Worm (Caenorhabditis elegans) whole organism, young adult: ENCODE results near the gene F26F4.5.

Experiments
- B0336.3 ChIP-seq: fragments of 200-800 bp; sonication (Bioruptor generic); IDR thresholded peaks from 2 replicates; pipeline ENCODE4 v1.3.6; 2022; ENCODE audit warnings: missing genetic modification characterization, missing compliant biosample characterization
- F10E7.11 ChIP-seq: sonication (generic microtip); optimal IDR thresholded peaks from 2 replicates; lab custom pipeline; 2017; ENCODE audit warnings: mild to moderate bottlenecking, missing genetic modification characterization, moderate library complexity, missing compliant biosample characterization
- F57A8.1 ChIP-seq: fragments of 200-800 bp; sonication (Bioruptor generic); optimal IDR thresholded peaks from 2 replicates; lab custom pipeline; 2018; ENCODE audit warnings: mild to moderate bottlenecking, missing genetic modification characterization, moderate library complexity, missing compliant biosample characterization
- K11D2.4 ChIP-seq: fragments of 200-800 bp; sonication (Bioruptor generic); IDR thresholded peaks from 2 replicates; pipeline ENCODE4 v1.3.6; 2022; ENCODE audit warnings: missing genetic modification reagents, missing genetic modification characterization, missing compliant biosample characterization
- T26A5.8 ChIP-seq: sonication (generic microtip); optimal IDR thresholded peaks from 2 replicates; lab custom pipeline; 2016; ENCODE audit warnings: missing genetic modification characterization, missing compliant biosample characterization
- Y53F4B.3 ChIP-seq: fragments of 200-800 bp; sonication (Bioruptor generic); IDR thresholded peaks from 2 replicates; pipeline ENCODE4 v1.3.6; 2022; ENCODE audit warnings: missing genetic modification reagents, missing genetic modification characterization, missing compliant biosample characterization
- Y56A3A.18 ChIP-seq: fragments of 200-800 bp; sonication (Bioruptor generic); IDR thresholded peaks from 2 replicates; pipeline ENCODE4 v1.3.6; 2022; ENCODE audit warnings: missing genetic modification reagents, missing genetic modification characterization, missing compliant biosample characterization
- Y67H2A.10 ChIP-seq: fragments of 200-800 bp; sonication (Bioruptor generic); conservative IDR thresholded peaks from 2 replicates; pipeline ENCODE4 v1.3.6; 2022; ENCODE audit warnings: missing genetic modification reagents, missing genetic modification characterization, missing compliant biosample characterization
- Y95B8A.8 ChIP-seq: fragments of 200-800 bp; sonication (Bioruptor generic); IDR thresholded peaks from 2 replicates; pipeline ENCODE4 v1.3.6; 2022; ENCODE audit warnings: missing genetic modification reagents, missing genetic modification characterization, missing compliant biosample characterization
- attf-3 ChIP-seq: fragments of 200-800 bp; sonication (Bioruptor generic); conservative IDR thresholded peaks from 2 replicates; pipeline ENCODE4 v1.3.6; 2022; ENCODE audit warnings: missing genetic modification reagents, missing genetic modification characterization, missing compliant biosample characterization
- attf-5 ChIP-seq: fragments of 200-800 bp; sonication (Bioruptor generic); optimal IDR thresholded peaks from 2 replicates; lab custom pipeline; 2018; ENCODE audit warnings: mild to moderate bottlenecking, missing genetic modification characterization, missing compliant biosample characterization
- cebp-1 ChIP-seq, 2 experiments: fragments of 200-800 bp in 1 of 2; sonication (Bioruptor generic) in 1 of 2; sonication (generic microtip) in 1 of 2; IDR thresholded peaks in 1 of 2; optimal IDR thresholded peaks in 1 of 2; 2 replicates each; pipeline versions ENCODE4 v1.3.6 to Lab custom; 2017 to 2022; ENCODE audit warnings: missing compliant biosample characterization in 2 of 2, missing genetic modification characterization in 2 of 2, mild to moderate bottlenecking in 1 of 2, missing genetic modification reagents in 1 of 2, moderate library complexity in 1 of 2
- ceh-27 ChIP-seq: fragments of 200-800 bp; sonication (Bioruptor generic); optimal IDR thresholded peaks from 2 replicates; lab custom pipeline; 2018; ENCODE audit warnings: mild to moderate bottlenecking, missing genetic modification characterization, moderate library complexity, missing compliant biosample characterization
- ceh-58 ChIP-seq: fragments of 200-800 bp; sonication (Bioruptor generic); IDR thresholded peaks from 2 replicates; pipeline ENCODE4 v1.3.6; 2022; ENCODE audit warnings: missing genetic modification characterization, missing compliant biosample characterization
- die-1 ChIP-seq: sonication (generic microtip); optimal IDR thresholded peaks from 2 replicates; lab custom pipeline; 2016; ENCODE audit warnings: missing genotype, mild to moderate bottlenecking, missing genetic modification characterization, missing compliant biosample characterization
- dpl-1 ChIP-seq: fragments of 150-350 bp; optimal IDR thresholded peaks from 2 replicates; lab custom pipeline; 2014; ENCODE audit warnings: missing biosample characterization, missing genetic modification reagents, missing genetic modification characterization
- efl-1 ChIP-seq: fragments of 150-350 bp; optimal IDR thresholded peaks from 2 replicates; lab custom pipeline; 2014; ENCODE audit warnings: missing biosample characterization, missing genetic modification reagents, missing genetic modification characterization
- fkh-3 ChIP-seq: sonication (generic microtip); optimal IDR thresholded peaks from 2 replicates; lab custom pipeline; 2016; ENCODE audit warnings: mild to moderate bottlenecking, missing genetic modification characterization, missing compliant biosample characterization
- hmg-1.2 ChIP-seq: fragments of 200-800 bp; sonication (Bioruptor generic); IDR thresholded peaks from 2 replicates; pipeline ENCODE4 v1.3.6; 2022; ENCODE audit warnings: missing genetic modification reagents, missing genetic modification characterization, missing compliant biosample characterization
- hmg-20 ChIP-seq: fragments of 200-800 bp; sonication (Bioruptor generic); IDR thresholded peaks from 2 replicates; pipeline ENCODE4 v1.3.6; 2022; ENCODE audit warnings: missing genetic modification reagents, missing genetic modification characterization, missing compliant biosample characterization
- hsf-1 ChIP-seq: fragments of 200-800 bp; sonication (Bioruptor generic); IDR thresholded peaks from 2 replicates; pipeline ENCODE4 v1.3.6; 2022; ENCODE audit warnings: missing genetic modification reagents, missing genetic modification characterization, missing compliant biosample characterization
- let-607 ChIP-seq, 2 experiments: fragments of 200-800 bp in 1 of 2; sonication (Bioruptor generic) in 1 of 2; sonication (generic microtip) in 1 of 2; optimal IDR thresholded peaks; 2 replicates each; lab custom pipeline; 2016 to 2018; ENCODE audit warnings: mild to moderate bottlenecking in 2 of 2, missing compliant biosample characterization in 2 of 2, missing genetic modification characterization in 2 of 2, moderate library complexity in 2 of 2, missing genotype in 1 of 2
- lin-35 ChIP-seq, 3 experiments: fragments of 150-350 bp in 2 of 3; sonication (generic microtip) in 1 of 3; optimal IDR thresholded peaks; 2 replicates each; lab custom pipeline; 2014 to 2018; ENCODE audit warnings: missing biosample characterization in 3 of 3, missing genetic modification characterization in 3 of 3, missing genetic modification reagents in 3 of 3
- lin-54 ChIP-seq: fragments of 200-800 bp; sonication (Bioruptor generic); optimal IDR thresholded peaks from 2 replicates; lab custom pipeline; 2018; ENCODE audit warnings: mild to moderate bottlenecking, missing genetic modification characterization, missing compliant biosample characterization
- lsl-1 ChIP-seq: fragments of 200-800 bp; sonication (Bioruptor generic); optimal IDR thresholded peaks from 2 replicates; lab custom pipeline; 2018; ENCODE audit warnings: mild to moderate bottlenecking, missing genetic modification characterization, moderate library complexity, missing compliant biosample characterization
- madf-3 ChIP-seq: fragments of 200-800 bp; sonication (Bioruptor generic); IDR thresholded peaks from 2 replicates; pipeline ENCODE4 v1.3.6; 2022; ENCODE audit warnings: missing genetic modification reagents, missing genetic modification characterization, missing compliant biosample characterization
- madf-6 ChIP-seq: fragments of 200-800 bp; sonication (Bioruptor generic); IDR thresholded peaks from 2 replicates; pipeline ENCODE4 v1.3.6; 2022; ENCODE audit warnings: missing genetic modification reagents, missing genetic modification characterization, missing compliant biosample characterization
- mxl-1 ChIP-seq: sonication (generic microtip); optimal IDR thresholded peaks from 2 replicates; lab custom pipeline; 2016; ENCODE audit warnings: missing genetic modification characterization, missing compliant biosample characterization
- nhr-179 ChIP-seq: sonication (generic microtip); optimal IDR thresholded peaks from 2 replicates; lab custom pipeline; 2016; ENCODE audit warnings: mild to moderate bottlenecking, missing genetic modification characterization, missing compliant biosample characterization
- nhr-90 ChIP-seq: sonication (generic microtip); optimal IDR thresholded peaks from 2 replicates; lab custom pipeline; 2016; ENCODE audit warnings: missing genotype, mild to moderate bottlenecking, missing genetic modification characterization, missing compliant biosample characterization
- snpc-1.3 ChIP-seq: sonication (generic microtip); optimal IDR thresholded peaks from 2 replicates; lab custom pipeline; 2017; ENCODE audit warnings: missing genetic modification characterization, mild to moderate bottlenecking, missing compliant biosample characterization, antibody characterized with exemption, moderate library complexity, missing genotype, missing genetic modification reagents; ENCODE audit not compliant: insufficient read depth
- snpc-3.4 ChIP-seq: sonication (generic microtip); optimal IDR thresholded peaks from 2 replicates; lab custom pipeline; 2017; ENCODE audit warnings: missing genetic modification characterization, mild to moderate bottlenecking, missing compliant biosample characterization, antibody characterized with exemption, moderate library complexity, missing genotype, missing genetic modification reagents
- somi-1 ChIP-seq: fragments of 200-800 bp; sonication (Bioruptor generic); optimal IDR thresholded peaks from 2 replicates; lab custom pipeline; 2018; ENCODE audit warnings: mild to moderate bottlenecking, missing genetic modification characterization, missing compliant biosample characterization
- xnd-1 ChIP-seq: sonication (generic microtip); optimal IDR thresholded peaks from 2 replicates; lab custom pipeline; 2016; ENCODE audit warnings: missing genotype, missing genetic modification reagents, missing genetic modification characterization, missing compliant biosample characterization
- ztf-6 ChIP-seq: fragments of 200-800 bp; sonication (Bioruptor generic); IDR thresholded peaks from 2 replicates; pipeline ENCODE4 v1.3.6; 2022; ENCODE audit warnings: missing genetic modification reagents, missing genetic modification characterization, missing compliant biosample characterization

Gene F26F4.5

DNA sequence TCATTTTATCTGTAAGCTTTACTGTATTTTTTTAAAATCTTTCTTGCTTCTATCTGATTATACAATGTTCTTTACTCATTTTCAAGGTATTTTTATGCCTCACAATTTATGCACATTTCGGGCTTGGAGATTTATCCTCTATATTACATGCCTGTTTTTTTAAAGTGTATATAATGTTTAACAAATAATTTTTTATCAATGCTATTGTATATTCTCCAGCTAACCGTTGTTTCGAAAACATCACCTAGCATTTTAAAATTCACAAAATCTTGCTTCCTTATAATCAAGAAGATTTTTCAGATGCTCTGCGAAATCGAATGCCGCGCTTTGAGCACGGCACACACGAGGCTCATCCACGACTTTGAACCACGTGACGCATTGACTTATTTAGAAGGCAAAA is 39.0 kb downstream of the F26F4.5 start, which contains the start of gene ced-4:
ced-4 (plus strand) TSS at position 301 of the 400 bp plus-strand sequence.
- TF ChIP-seq lin-35 (GFP tag; optimal IDR thresholded peaks at IDR 0.05; lab: Kevin White, UChicago) (peak in 1 of 3 experiments; percentile 1), die-1 (tag; lab: Kevin White, UChicago) (no peak), madf-3 (GFP tag; lab: Robert Waterston, UW) (0 out of 2 replicates have a peak, but pooled peaks have one; percentile 32)

- TF ChIP-seq dpl-1 (GFP tag; lab: Kevin White, UChicago) (peak; percentile 14), lin-35 (GFP tag; optimal IDR thresholded peaks at IDR 0.05; lab: Kevin White, UChicago) (peak in 1 of 3 experiments; percentile 29), lsl-1 (GFP tag; lab: Kevin White, UChicago) (peak; percentile 43), efl-1 (GFP tag; lab: Kevin White, UChicago) (peak; percentile 4), attf-5 (no peak), lin-54 (GFP tag; lab: Kevin White, UChicago) (peak; percentile 21), xnd-1 (tag; lab: Kevin White, UChicago) (no peak)
These were observed 40.9 kb downstream of the F26F4.5 start, which contains the start of gene F26A1.1 for ce11 chrIII:4850139-4850538. TSS of gene F26A1.1 (plus strand) at chrIII:4850507.

ce11 chrIII:4849739-4850138 is 41.3 kb downstream of the F26F4.5 start, which contains the start of gene nonu-1:
TSS of gene nonu-1 (minus strand) at chrIII:4849907.
- TF ChIP-seq nhr-90 (tag; lab: Kevin White, UChicago) (no peak), attf-5 (peak; percentile 37), attf-3 (GFP tag; lab: Robert Waterston, UW) (no peak), B0336.3 (no peak), madf-6 (GFP tag; lab: Robert Waterston, UW) (no peak), Y95B8A.8 (GFP tag; lab: Robert Waterston, UW) (no peak), hmg-1.2 (GFP tag; lab: Robert Waterston, UW) (peak; percentile 32; the same call in 1 of the 2 replicates), hsf-1 (GFP tag; lab: Robert Waterston, UW) (no peak), Y56A3A.18 (no peak), let-607 (tag; optimal IDR thresholded peaks at IDR 0.05; lab: Kevin White, UChicago) (peak in 1 of 2 experiments; percentile 25), Y53F4B.3 (GFP tag; lab: Robert Waterston, UW) (no peak), snpc-1.3 (no peak)

ce11 chrIII:4844327-4844726 is 46.7 kb downstream of the F26F4.5 start, which contains the start of the genes clec-157 and fkh-5:
TSS of gene clec-157 (minus strand) at chrIII:4844427.
TSS of gene fkh-5 (plus strand) at chrIII:4844662.
- no peak for TF ChIP-seq ceh-58 (GFP tag; lab: Robert Waterston, UW)
- no peak for TF ChIP-seq hmg-20
- no peak for TF ChIP-seq F10E7.11
- TF ChIP-seq madf-6 (GFP tag; lab: Robert Waterston, UW): no peak
- no peak for TF ChIP-seq mxl-1 (tag; lab: Kevin White, UChicago)
- TF ChIP-seq Y67H2A.10 (GFP tag; lab: Robert Waterston, UW): no peak
- TF ChIP-seq nhr-179 (tag; lab: Kevin White, UChicago): no peak
- TF ChIP-seq T26A5.8 (tag; lab: Kevin White, UChicago): no peak
- TF ChIP-seq nhr-90 (tag; lab: Kevin White, UChicago): no peak
- TF ChIP-seq snpc-3.4 (tag; lab: Kevin White, UChicago): no peak
- TF ChIP-seq ztf-6: no peak
- TF ChIP-seq ceh-27: no peak
- TF ChIP-seq F57A8.1: no peak
- TF ChIP-seq cebp-1 (GFP tag; IDR thresholded peaks at IDR 0.05; lab: Robert Waterston, UW): no peak
- no peak for TF ChIP-seq cebp-1 (tag; optimal IDR thresholded peaks at IDR 0.05; lab: Kevin White, UChicago)
- no peak for TF ChIP-seq fkh-3
- no peak for TF ChIP-seq Y95B8A.8 (GFP tag; lab: Robert Waterston, UW)
- TF ChIP-seq lin-35 (GFP tag; optimal IDR thresholded peaks at IDR 0.05; lab: Kevin White, UChicago): no peak
- TF ChIP-seq somi-1: no peak
- TF ChIP-seq K11D2.4: no peak
